Worm (Caenorhabditis elegans): Measurements from ENCODE around the gene cox-18.

DNA sequence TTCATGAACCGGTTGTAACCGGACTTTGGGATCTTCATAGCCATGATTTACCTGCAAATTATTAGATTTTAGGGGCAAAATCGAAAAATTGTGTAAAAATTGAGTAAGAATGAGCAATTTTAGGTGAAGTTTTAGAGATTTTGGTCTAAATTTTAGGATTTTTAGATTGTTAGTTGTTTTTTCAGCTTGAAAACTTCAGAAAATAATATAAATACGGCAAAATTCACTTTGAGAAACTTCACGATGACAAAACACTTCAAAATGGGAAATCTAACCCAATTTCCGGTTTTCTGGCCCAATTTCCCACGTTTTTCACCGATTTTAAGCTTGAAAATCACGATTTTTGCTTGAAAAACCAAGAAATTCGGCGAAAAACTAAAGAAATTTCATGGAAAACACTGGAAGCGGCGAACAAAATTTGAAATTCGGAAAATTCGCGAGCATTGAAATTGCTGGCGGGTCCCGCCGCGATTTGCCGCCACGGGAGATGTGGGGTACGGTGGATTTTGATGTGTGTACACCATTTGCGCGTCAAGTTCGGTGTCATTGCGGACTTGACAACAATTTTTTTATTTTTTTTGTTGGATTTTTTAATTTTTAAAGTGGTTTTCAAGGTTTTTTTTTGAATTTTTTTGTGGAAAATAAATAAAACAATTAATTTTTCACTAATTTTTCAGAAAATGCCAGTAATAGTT, 3.2 kb upstream of the cox-18 start, which contains the start of the genes cct-8 and Y55F3AR.2:
- TF ChIP-seq egl-27 (tag; optimal IDR thresholded peaks at IDR 0.05) = no peak
- TF ChIP-seq ama-1 (optimal IDR thresholded peaks at IDR 0.05) = peak; percentile 86
- peak; percentile 97 for TF ChIP-seq pha-4 (GFP tag; IDR thresholded peaks at IDR 0.05)
- peak; percentile 19 for TF ChIP-seq pha-4 (tag; optimal IDR thresholded peaks at IDR 0.05)
- TF ChIP-seq ZK546.5 (tag; optimal IDR thresholded peaks at IDR 0.05) = peak; percentile 15 to 67
- TF ChIP-seq nhr-76 (tag; optimal IDR thresholded peaks at IDR 0.05) = peak; percentile 58
- TF ChIP-seq mep-1 (tag; optimal IDR thresholded peaks at IDR 0.05) = peak; percentile 99
- TF ChIP-seq duxl-1 (tag; optimal IDR thresholded peaks at IDR 0.05; ENCODE audit: poor library complexity) = peak; percentile 96
- TF ChIP-seq tra-1 (GFP tag; IDR thresholded peaks at IDR 0.05) = peak; percentile 97
- TF ChIP-seq ztf-11 (tag; optimal IDR thresholded peaks at IDR 0.05) = no peak
- peak; percentile 96 for TF ChIP-seq madf-9 (GFP tag; conservative IDR thresholded peaks at IDR 0.05)
